Worm (Caenorhabditis elegans): ENCODE measurements around the gene F21C10.19.

Gene F21C10.19

ce11 chrV:9175218-9175837 lies 44.5 kb downstream of the F21C10.19 start, which contains the start of gene spas-1 (continued):
- peak; percentile 78 for TF ChIP-seq sox-4 (tag; optimal IDR thresholded peaks at IDR 0.05)
- TF ChIP-seq hlh-4 (tag; optimal IDR thresholded peaks at IDR 0.05): no peak
- TF ChIP-seq lin-39 (tag; optimal IDR thresholded peaks at IDR 0.05): peak; percentile 94
- no peak for TF ChIP-seq pqm-1 (tag; optimal IDR thresholded peaks at IDR 0.05)
- TF ChIP-seq fos-1 (tag; optimal IDR thresholded peaks at IDR 0.05): peak; percentile 75
- no peak for TF ChIP-seq efl-3 (GFP tag; optimal IDR thresholded peaks at IDR 0.05)
- peak; percentile 88 for TF ChIP-seq unc-130 (tag; optimal IDR thresholded peaks at IDR 0.05)
- TF ChIP-seq elt-3 (tag; optimal IDR thresholded peaks at IDR 0.05): peak in 3 of 6 experiments; percentile 47 to 87 (median 87)
- no peak for TF ChIP-seq tlp-1 (tag; optimal IDR thresholded peaks at IDR 0.05)
- no peak for TF ChIP-seq aha-1 (tag; optimal IDR thresholded peaks at IDR 0.05)
- peak; percentile 77 for TF ChIP-seq fkh-8 (tag; optimal IDR thresholded peaks at IDR 0.05)
- TF ChIP-seq egl-27 (tag; optimal IDR thresholded peaks at IDR 0.05): no peak
- peak in 1 of 2 experiments; percentile 79 for TF ChIP-seq mdl-1 (tag; optimal IDR thresholded peaks at IDR 0.05)
- TF ChIP-seq unc-98 (GFP tag; IDR thresholded peaks at IDR 0.05): no peak
- TF ChIP-seq dsc-1 (tag; optimal IDR thresholded peaks at IDR 0.05): peak; percentile 85
- peak; percentile 92 for TF ChIP-seq xbp-1 (tag; optimal IDR thresholded peaks at IDR 0.05)
- peak; percentile 98 to 99 for TF ChIP-seq lin-35 (GFP tag; optimal IDR thresholded peaks at IDR 0.05)
- TF ChIP-seq pag-3 (tag; optimal IDR thresholded peaks at IDR 0.05; ENCODE audit: borderline replicate concordance, insufficient read depth): peak; percentile 19
- no peak for TF ChIP-seq sptf-1 (tag; optimal IDR thresholded peaks at IDR 0.05)
- TF ChIP-seq egl-13 (tag; optimal IDR thresholded peaks at IDR 0.05): peak; percentile 79
- TF ChIP-seq elt-2 (tag; optimal IDR thresholded peaks at IDR 0.05): peak; percentile 81
- TF ChIP-seq C04F5.9 (tag; optimal IDR thresholded peaks at IDR 0.05): peak; percentile 70
- peak; percentile 92 for TF ChIP-seq lin-14 (GFP tag; optimal IDR thresholded peaks at IDR 0.05)
- TF ChIP-seq zag-1 (tag; optimal IDR thresholded peaks at IDR 0.05): no peak
- peak; percentile 76 for TF ChIP-seq ztf-4 (tag; optimal IDR thresholded peaks at IDR 0.05)
- TF ChIP-seq ztf-11 (tag; optimal IDR thresholded peaks at IDR 0.05): peak in 1 of 2 experiments; percentile 62
- TF ChIP-seq rnt-1 (tag; optimal IDR thresholded peaks at IDR 0.05): peak; percentile 92
- TF ChIP-seq sup-37 (GFP tag; optimal IDR thresholded peaks at IDR 0.05): peak; percentile 21
- TF ChIP-seq snu-23 (GFP tag; optimal IDR thresholded peaks at IDR 0.05): peak; percentile 93
- peak; percentile 91 for TF ChIP-seq C16A3.4 (tag; optimal IDR thresholded peaks at IDR 0.05)
- peak; percentile 98 for TF ChIP-seq mep-1 (tag; optimal IDR thresholded peaks at IDR 0.05)
- TF ChIP-seq lin-13 (GFP tag; optimal IDR thresholded peaks at IDR 0.05): peak; percentile 86
- no peak for TF ChIP-seq Y116A8C.19 (tag; optimal IDR thresholded peaks at IDR 0.05; ENCODE audit: borderline replicate concordance)
- TF ChIP-seq efl-1 (optimal IDR thresholded peaks at IDR 0.05): peak; percentile 89 to 98
- peak; percentile 97 to 100 for TF ChIP-seq efl-1 (GFP tag; optimal IDR thresholded peaks at IDR 0.05 in 1 of 2)
- no peak for TF ChIP-seq ets-5 (GFP tag; IDR thresholded peaks at IDR 0.05)
- TF ChIP-seq isw-1 (GFP tag; IDR thresholded peaks at IDR 0.05): peak; percentile 82
- peak; percentile 77 for TF ChIP-seq ama-1 (optimal IDR thresholded peaks at IDR 0.05)

All from whole organism, L1 larva.